Worm (Caenorhabditis elegans) whole organism, L1 larva: ENCODE results near the gene npr-29.

Experiments
- C16A3.4 ChIP-seq: fragments of 150-350 bp; optimal IDR thresholded peaks from 2 replicates; lab custom pipeline; 2014; ENCODE audit warnings: missing biosample characterization, missing genetic modification characterization
- C34B4.2 ChIP-seq: sonication (generic microtip); optimal IDR thresholded peaks from 2 replicates; lab custom pipeline; 2017; ENCODE audit warnings: mild to moderate bottlenecking, missing genetic modification characterization, missing compliant biosample characterization
- aha-1 ChIP-seq: fragments of 150-350 bp; optimal IDR thresholded peaks from 2 replicates; lab custom pipeline; 2014; ENCODE audit warnings: missing biosample characterization, missing genetic modification characterization
- alr-1 ChIP-seq: fragments of 200-800 bp; sonication (Bioruptor generic); optimal IDR thresholded peaks from 2 replicates; lab custom pipeline; 2018; ENCODE audit warnings: borderline replicate concordance, mild to moderate bottlenecking, missing genetic modification characterization, missing compliant biosample characterization
- aly-2 ChIP-seq: fragments of 150-350 bp; optimal IDR thresholded peaks from 2 replicates; lab custom pipeline; 2014; ENCODE audit warnings: missing biosample characterization, missing genetic modification characterization
- ama-1 ChIP-seq: fragments of 150-350 bp; optimal IDR thresholded peaks from 2 replicates; lab custom pipeline; 2014
- blmp-1 ChIP-seq: fragments of 150-350 bp; optimal IDR thresholded peaks from 2 replicates; lab custom pipeline; 2014; ENCODE audit warnings: missing biosample characterization, missing genetic modification characterization
- ceh-88 ChIP-seq: fragments of 200-800 bp; sonication (Bioruptor generic); IDR thresholded peaks from 2 replicates; pipeline ENCODE4 v1.3.6; 2022; ENCODE audit warnings: missing genetic modification characterization, missing compliant biosample characterization
- ces-1 ChIP-seq: fragments of 150-350 bp; optimal IDR thresholded peaks from 2 replicates; lab custom pipeline; 2014; ENCODE audit warnings: missing biosample characterization, missing genetic modification reagents, missing genetic modification characterization
- dsc-1 ChIP-seq: sonication (generic microtip); optimal IDR thresholded peaks from 2 replicates; lab custom pipeline; 2016; ENCODE audit warnings: mild to moderate bottlenecking, missing genetic modification characterization, missing compliant biosample characterization
- egl-27 ChIP-seq, 2 experiments: fragments of 150-350 bp in 1 of 2; sonication (generic microtip); optimal IDR thresholded peaks; 3 replicates each; lab custom pipeline; 2017 to 2018; ENCODE audit warnings: missing biosample characterization in 2 of 2, missing genetic modification characterization in 2 of 2, missing genetic modification reagents in 2 of 2
- elt-3 ChIP-seq, 6 experiments: fragments of 150-350 bp in 1 of 6; sonication (generic microtip); optimal IDR thresholded peaks; 2 replicates each; lab custom pipeline; 2017 to 2018; ENCODE audit warnings: missing biosample characterization in 6 of 6, missing genetic modification characterization in 6 of 6, inconsistent platforms in 1 of 6
- ets-5 ChIP-seq: fragments of 200-800 bp; sonication (Bioruptor generic); IDR thresholded peaks from 2 replicates; pipeline ENCODE4 v1.3.6; 2022; ENCODE audit warnings: missing genetic modification characterization, missing compliant biosample characterization
- fkh-10 ChIP-seq: sonication (generic microtip); optimal IDR thresholded peaks from 2 replicates; lab custom pipeline; 2017; ENCODE audit warnings: missing biosample characterization, missing genetic modification reagents, missing genetic modification characterization
- fos-1 ChIP-seq: fragments of 150-350 bp; optimal IDR thresholded peaks from 2 replicates; lab custom pipeline; 2014; ENCODE audit warnings: missing biosample characterization, missing genetic modification characterization
- grh-1 ChIP-seq: fragments of 200-800 bp; sonication (Bioruptor generic); IDR thresholded peaks from 2 replicates; pipeline ENCODE4 v1.3.6; 2022; ENCODE audit warnings: missing genetic modification reagents, missing genetic modification characterization, missing compliant biosample characterization
- hlh-17 ChIP-seq: fragments of 200-800 bp; sonication (Bioruptor generic); optimal IDR thresholded peaks from 2 replicates; lab custom pipeline; 2018; ENCODE audit warnings: missing genetic modification characterization, mild to moderate bottlenecking, missing compliant biosample characterization, moderate library complexity, borderline replicate concordance
- hpl-2 ChIP-seq: fragments of 150-350 bp; optimal IDR thresholded peaks from 2 replicates; lab custom pipeline; 2014; ENCODE audit warnings: missing biosample characterization, missing genetic modification reagents, missing genetic modification characterization
- irx-1 ChIP-seq: sonication (generic microtip); optimal IDR thresholded peaks from 2 replicates; lab custom pipeline; 2016; ENCODE audit warnings: missing genetic modification characterization, missing compliant biosample characterization
- lin-13 ChIP-seq: fragments of 150-350 bp; optimal IDR thresholded peaks from 2 replicates; lab custom pipeline; 2014; ENCODE audit warnings: missing biosample characterization, missing genetic modification reagents, missing genetic modification characterization
- lin-14 ChIP-seq: fragments of 200-800 bp; sonication (Bioruptor generic); optimal IDR thresholded peaks from 2 replicates; lab custom pipeline; 2018; ENCODE audit warnings: mild to moderate bottlenecking, missing genetic modification characterization, moderate library complexity, missing compliant biosample characterization
- lin-15B ChIP-seq: fragments of 150-350 bp; sonication (generic microtip); optimal IDR thresholded peaks from 3 replicates; lab custom pipeline; 2014; ENCODE audit warnings: missing biosample characterization, missing genetic modification characterization
- lin-35 ChIP-seq, 2 experiments: fragments of 150-350 bp; optimal IDR thresholded peaks; 2 replicates each; lab custom pipeline; 2014; ENCODE audit warnings: missing biosample characterization in 2 of 2, missing genetic modification characterization in 2 of 2, missing genetic modification reagents in 2 of 2
- lir-3 ChIP-seq: sonication (generic microtip); optimal IDR thresholded peaks from 2 replicates; lab custom pipeline; 2016; ENCODE audit warnings: mild to moderate bottlenecking, missing genetic modification characterization, moderate library complexity, missing compliant biosample characterization; ENCODE audit not compliant: poor library complexity
- mab-9 ChIP-seq: fragments of 200-800 bp; sonication (Bioruptor generic); IDR thresholded peaks from 2 replicates; pipeline ENCODE4 v1.3.6; 2022; ENCODE audit warnings: missing genetic modification reagents, missing genetic modification characterization, missing compliant biosample characterization
- mep-1 ChIP-seq: fragments of 150-350 bp; optimal IDR thresholded peaks from 2 replicates; lab custom pipeline; 2014; ENCODE audit warnings: missing biosample characterization, missing genetic modification characterization
- nhr-12 ChIP-seq: sonication (generic microtip); optimal IDR thresholded peaks from 2 replicates; lab custom pipeline; 2017; ENCODE audit warnings: missing biosample characterization, missing genetic modification characterization
- nhr-20 ChIP-seq: sonication (generic microtip); optimal IDR thresholded peaks from 2 replicates; lab custom pipeline; 2016; ENCODE audit warnings: mild to moderate bottlenecking, missing genetic modification characterization, missing compliant biosample characterization
- nhr-237 ChIP-seq: fragments of 150-350 bp; optimal IDR thresholded peaks from 2 replicates; lab custom pipeline; 2014; ENCODE audit warnings: missing biosample characterization, missing genetic modification characterization
- nhr-28 ChIP-seq: fragments of 150-350 bp; optimal IDR thresholded peaks from 2 replicates; lab custom pipeline; 2014; ENCODE audit warnings: missing biosample characterization, missing genetic modification characterization
- nhr-76 ChIP-seq: sonication (generic microtip); optimal IDR thresholded peaks from 2 replicates; lab custom pipeline; 2017; ENCODE audit warnings: missing biosample characterization, missing genetic modification characterization
- nhr-85 ChIP-seq: sonication (generic microtip); peaks from one replicate; lab custom pipeline; 2016; ENCODE audit warnings: missing genetic modification characterization, inconsistent platforms, missing compliant biosample characterization
- nhr-90 ChIP-seq: sonication (generic microtip); optimal IDR thresholded peaks from 2 replicates; lab custom pipeline; 2016; ENCODE audit warnings: mild to moderate bottlenecking, missing genetic modification characterization, missing compliant biosample characterization; ENCODE audit not compliant: poor library complexity
- pag-3 ChIP-seq: sonication (generic microtip); optimal IDR thresholded peaks from 2 replicates; lab custom pipeline; 2017; ENCODE audit warnings: missing genetic modification characterization, mild to moderate bottlenecking, missing compliant biosample characterization, antibody characterized with exemption, borderline replicate concordance; ENCODE audit not compliant: insufficient read depth
- pax-3 ChIP-seq: fragments of 200-800 bp; sonication (Bioruptor generic); optimal IDR thresholded peaks from 2 replicates; lab custom pipeline; 2018; ENCODE audit warnings: mild to moderate bottlenecking, missing genetic modification characterization, moderate library complexity, missing compliant biosample characterization
- skn-1 ChIP-seq: fragments of 150-350 bp; optimal IDR thresholded peaks from 2 replicates; lab custom pipeline; 2014; ENCODE audit warnings: missing biosample characterization, missing genetic modification characterization
- sptf-1 ChIP-seq: fragments of 150-350 bp; optimal IDR thresholded peaks from 2 replicates; lab custom pipeline; 2014; ENCODE audit warnings: missing biosample characterization, missing genetic modification characterization
- sup-37 ChIP-seq: fragments of 200-800 bp; sonication (Bioruptor generic); optimal IDR thresholded peaks from 2 replicates; lab custom pipeline; 2018; ENCODE audit warnings: mild to moderate bottlenecking, missing genetic modification characterization, missing compliant biosample characterization
- swsn-7 ChIP-seq: sonication (generic microtip); optimal IDR thresholded peaks from 2 replicates; lab custom pipeline; 2016; ENCODE audit warnings: missing genetic modification characterization, missing compliant biosample characterization
- tbx-2 ChIP-seq: sonication (generic microtip); optimal IDR thresholded peaks from 2 replicates; lab custom pipeline; 2016; ENCODE audit warnings: missing genetic modification characterization, missing compliant biosample characterization
- unc-86 ChIP-seq: sonication (generic microtip); optimal IDR thresholded peaks from 2 replicates; lab custom pipeline; 2016; ENCODE audit warnings: missing genetic modification characterization, missing compliant biosample characterization
- zag-1 ChIP-seq: fragments of 150-350 bp; optimal IDR thresholded peaks from 2 replicates; lab custom pipeline; 2014; ENCODE audit warnings: missing biosample characterization, missing genetic modification characterization
- zip-4 ChIP-seq: fragments of 200-800 bp; sonication (Bioruptor generic); optimal IDR thresholded peaks from 2 replicates; lab custom pipeline; 2018; ENCODE audit warnings: mild to moderate bottlenecking, missing genetic modification characterization, moderate library complexity, missing compliant biosample characterization
- ztf-11 ChIP-seq, 2 experiments: sonication (generic microtip); optimal IDR thresholded peaks; 2 replicates each; lab custom pipeline; 2016 to 2017; ENCODE audit warnings: missing genetic modification characterization in 2 of 2, missing biosample characterization in 1 of 2, missing compliant biosample characterization in 1 of 2
- ztf-4 ChIP-seq: fragments of 150-350 bp; optimal IDR thresholded peaks from 2 replicates; lab custom pipeline; 2014; ENCODE audit warnings: missing biosample characterization, missing genetic modification characterization

The npr-29 gene

DNA sequence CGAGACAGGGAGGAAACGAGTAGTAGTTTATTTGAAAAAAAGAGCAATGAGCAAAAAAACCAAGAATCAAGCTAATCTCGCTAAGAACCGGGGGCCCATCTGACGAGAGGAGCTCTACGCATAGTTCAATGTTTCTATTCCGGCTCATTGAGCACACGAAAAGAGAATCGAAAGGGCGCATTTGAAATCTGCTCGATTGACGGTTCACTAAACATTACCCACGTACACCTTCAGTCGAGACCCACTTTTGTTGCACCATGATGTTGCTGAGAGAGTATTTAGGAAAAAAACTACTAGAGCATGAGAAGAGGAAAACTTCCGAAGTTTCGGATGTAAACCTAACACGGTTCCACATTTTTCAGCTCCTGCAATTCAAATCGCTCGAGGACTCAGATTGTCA is 9.7 kb upstream of the npr-29 start:
- TF ChIP-seq lin-14 (GFP tag; lab: Kevin White, UChicago), result peak; percentile 21
- peak; percentile 30 for TF ChIP-seq aly-2 (tag; lab: Kevin White, UChicago)
- TF ChIP-seq hpl-2 (GFP tag; lab: Kevin White, UChicago), result no peak

DNA sequence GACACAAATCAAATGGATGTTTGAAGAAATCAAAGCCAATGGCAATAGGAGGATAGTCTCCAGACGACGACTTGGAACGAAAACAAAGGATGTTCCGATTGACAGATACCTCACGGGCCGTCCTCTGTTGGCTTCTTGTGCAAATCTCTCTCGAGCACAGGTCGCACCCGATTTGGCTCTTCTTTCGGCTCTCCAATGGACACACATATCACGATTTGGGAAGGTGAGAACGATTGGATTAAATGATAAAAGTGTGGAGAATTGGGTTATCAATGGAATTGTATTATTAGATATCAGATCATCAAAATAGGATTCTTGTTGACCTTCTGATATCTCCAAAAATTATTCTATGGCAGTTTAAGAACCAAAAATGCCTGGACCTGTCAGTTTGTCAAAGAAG is 9.1 kb downstream of the npr-29 start, which contains the start of gene ZC84.1:
TSS of gene ZC84.1 (minus strand) at position 101 of the 400 bp plus-strand sequence.
- TF ChIP-seq mep-1 (tag; lab: Kevin White, UChicago) (no peak), mab-9 (GFP tag; lab: Robert Waterston, UW) (no peak), nhr-28 (tag; lab: Kevin White, UChicago) (no peak), aly-2 (tag; lab: Kevin White, UChicago) (no peak), nhr-76 (tag; lab: Kevin White, UChicago) (no peak), irx-1 (tag; lab: Kevin White, UChicago) (no peak), C34B4.2 (tag; lab: Kevin White, UChicago) (no peak), ztf-11 (tag; optimal IDR thresholded peaks at IDR 0.05; lab: Kevin White, UChicago) (no peak), lin-15B (tag; lab: Kevin White, UChicago) (no peak), lin-14 (GFP tag; lab: Kevin White, UChicago) (no peak), zag-1 (tag; lab: Kevin White, UChicago) (no peak), nhr-12 (tag; lab: Kevin White, UChicago) (no peak), unc-86 (tag; lab: Kevin White, UChicago) (no peak), egl-27 (tag; optimal IDR thresholded peaks at IDR 0.05; lab: Kevin White, UChicago) (no peak), elt-3 (tag; optimal IDR thresholded peaks at IDR 0.05; lab: Kevin White, UChicago) (no peak), zip-4 (GFP tag; lab: Kevin White, UChicago) (no peak), grh-1 (no peak), ces-1 (GFP tag; lab: Kevin White, UChicago) (no peak), sptf-1 (no peak)

DNA sequence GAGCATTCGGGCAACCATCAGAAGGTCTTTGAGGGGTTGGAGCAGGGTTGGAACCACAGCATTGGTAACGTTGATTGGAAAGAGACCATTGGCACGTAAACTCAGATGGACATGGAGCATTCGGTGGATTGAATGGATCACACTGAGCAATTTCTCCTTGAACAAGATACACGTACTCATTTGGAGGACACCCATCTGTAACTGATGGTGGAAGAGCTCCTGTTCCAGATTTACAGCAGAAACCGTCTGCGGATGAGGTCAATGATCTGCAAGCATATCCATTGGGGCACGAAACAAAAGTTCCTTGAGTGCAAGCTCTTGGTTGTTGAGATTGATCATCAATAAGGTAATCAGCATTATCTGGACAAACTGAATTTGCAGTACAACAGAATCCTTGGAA is 13.3 kb downstream of the npr-29 start:
- no peak for TF ChIP-seq nhr-90 (tag; lab: Kevin White, UChicago)
- no peak for TF ChIP-seq ztf-4 (tag; lab: Kevin White, UChicago)
- TF ChIP-seq aha-1 (tag; lab: Kevin White, UChicago), result no peak
- no peak for TF ChIP-seq zip-4 (GFP tag; lab: Kevin White, UChicago)
- TF ChIP-seq swsn-7 (tag; lab: Kevin White, UChicago), result no peak
- TF ChIP-seq fos-1, result no peak
- no peak for TF ChIP-seq tbx-2 (tag; lab: Kevin White, UChicago)
- TF ChIP-seq nhr-85, result no peak
- no peak for TF ChIP-seq C16A3.4 (tag; lab: Kevin White, UChicago)
- TF ChIP-seq sup-37 (GFP tag; lab: Kevin White, UChicago), result no peak
- no peak for TF ChIP-seq lin-35 (GFP tag; optimal IDR thresholded peaks at IDR 0.05; lab: Kevin White, UChicago)
- TF ChIP-seq alr-1 (tag; lab: Kevin White, UChicago), result no peak
- TF ChIP-seq ama-1 (lab: Kevin White, UChicago), result no peak
- no peak for TF ChIP-seq ceh-88 (GFP tag; lab: Robert Waterston, UW)
- TF ChIP-seq hlh-17, result no peak
- no peak for TF ChIP-seq pax-3 (tag; lab: Kevin White, UChicago)
- no peak for TF ChIP-seq lin-13 (GFP tag; lab: Kevin White, UChicago)
- TF ChIP-seq sptf-1, result no peak
- TF ChIP-seq nhr-20 (tag; lab: Kevin White, UChicago), result no peak
- no peak for TF ChIP-seq elt-3 (tag; optimal IDR thresholded peaks at IDR 0.05; lab: Kevin White, UChicago)

- TF ChIP-seq pag-3 (tag; lab: Kevin White, UChicago) (no peak), lin-13 (GFP tag; lab: Kevin White, UChicago) (no peak), blmp-1 (no peak), zip-4 (GFP tag; lab: Kevin White, UChicago) (no peak), lin-15B (tag; lab: Kevin White, UChicago) (no peak), unc-86 (tag; lab: Kevin White, UChicago) (no peak), dsc-1 (tag; lab: Kevin White, UChicago) (no peak), nhr-90 (tag; lab: Kevin White, UChicago) (no peak), pax-3 (tag; lab: Kevin White, UChicago) (no peak), skn-1 (tag; lab: Kevin White, UChicago) (no peak), zag-1 (tag; lab: Kevin White, UChicago) (no peak), ets-5 (GFP tag; lab: Robert Waterston, UW) (no peak), fkh-10 (GFP tag; lab: Kevin White, UChicago) (no peak), nhr-237 (tag; lab: Kevin White, UChicago) (no peak), lir-3 (tag; lab: Kevin White, UChicago) (no peak)
Measured at ce11 chrIII:9199605-9200004, 15.7 kb downstream of the npr-29 start, which contains the start of gene ZC84.6. TSS of gene ZC84.6 (minus strand) at chrIII:9199705.
